Worm (Caenorhabditis elegans) whole organism, young adult: ENCODE data around the gene dhs-13.

Source experiments
- egl-18 ChIP-seq: fragments of 200-800 bp; sonication (Bioruptor generic); IDR thresholded peaks from 2 replicates; pipeline ENCODE4 v1.3.6; 2022; ENCODE audit warnings: missing genetic modification reagents, missing genetic modification characterization, missing compliant biosample characterization
- mel-28 ChIP-seq: sonication (generic microtip); optimal IDR thresholded peaks from 2 replicates; lab custom pipeline; 2016; ENCODE audit warnings: borderline replicate concordance, mild to moderate bottlenecking, missing genetic modification characterization, missing compliant biosample characterization
- snpc-4 ChIP-seq, 5 experiments: fragments of 150-350 bp in 1 of 5; sonication (generic microtip) in 4 of 5; optimal IDR thresholded peaks; 2 replicates each; lab custom pipeline; 2014 to 2018; ENCODE audit warnings: missing genetic modification characterization in 5 of 5, missing biosample characterization in 3 of 5, antibody characterized with exemption in 2 of 5, mild to moderate bottlenecking in 2 of 5, missing compliant biosample characterization in 2 of 5, missing genotype in 2 of 5, moderate library complexity in 2 of 5, missing genetic modification reagents in 1 of 5
- zfh-2 ChIP-seq: fragments of 200-800 bp; sonication (Bioruptor generic); conservative IDR thresholded peaks from 2 replicates; pipeline ENCODE4 v1.3.6; 2022; ENCODE audit warnings: missing genetic modification reagents, missing genetic modification characterization, missing compliant biosample characterization

- TF ChIP-seq zfh-2 (no peak), mel-28 (tag; lab: Kevin White, UChicago) (no peak), snpc-4 (GFP tag; optimal IDR thresholded peaks at IDR 0.05; lab: Kevin White, UChicago) (no peak), snpc-4 (tag; optimal IDR thresholded peaks at IDR 0.05; lab: Kevin White, UChicago) (peak in 1 of 4 experiments; percentile 5), egl-18 (GFP tag; lab: Robert Waterston, UW) (no peak)
Measured at ce11 chrV:1821287-1821686, 49.8 kb upstream of the dhs-13 start, which contains the start of the genes gly-7 and mrpl-39.
